Worm (Caenorhabditis elegans): ENCODE results near the gene sos-1.

ce11 chrV:4550459-4550858 lies 1.4 kb upstream of the sos-1 start:
- TF ChIP-seq scrt-1 (GFP tag; IDR thresholded peaks at IDR 0.05) (no peak), hmg-4 (GFP tag; optimal IDR thresholded peaks at IDR 0.05) (peak; percentile 12), ets-7 (tag; optimal IDR thresholded peaks at IDR 0.05) (no peak), tra-4 (tag; optimal IDR thresholded peaks at IDR 0.05) (no peak), F13C5.2 (tag; optimal IDR thresholded peaks at IDR 0.05) (peak; percentile 17)

All from whole organism, early embryonic.